ENCODE assay signal across 5 fruit fly cellular contexts in genomic region chr2L:10756049-10756448, dm6.
TF ChIP-seq lines count a peak whose summit lies in the region.

TSS of gene CG17124 (minus strand) at chr2L:10756325.

- no peak for TF ChIP-seq CTCF in whole organism, embryonic (GFP tag; optimal IDR thresholded peaks at IDR 0.05; lab: Kevin White, UChicago)

TF ChIP-seq in whole organism, adult, 20 proteins besides CTCF, POLR2A, EP300 and RAD21 (continues in another document):
- peak; percentile 75 for TF ChIP-seq CG12768 (GFP tag; optimal IDR thresholded peaks at IDR 0.05; lab: Kevin White, UChicago)
- TF ChIP-seq cic (GFP tag; optimal IDR thresholded peaks at IDR 0.05; lab: Kevin White, UChicago): peak; percentile 50
- TF ChIP-seq CG11617 (GFP tag; optimal IDR thresholded peaks at IDR 0.05; lab: Kevin White, UChicago): peak; percentile 7
- no peak for TF ChIP-seq Clk (GFP tag; optimal IDR thresholded peaks at IDR 0.05; lab: Kevin White, UChicago)
- TF ChIP-seq toe (GFP tag; optimal IDR thresholded peaks at IDR 0.05; lab: Kevin White, UChicago): no peak
- TF ChIP-seq tj (GFP tag; optimal IDR thresholded peaks at IDR 0.05; lab: Kevin White, UChicago): peak; percentile 38
- no peak for TF ChIP-seq CG5204 (GFP tag; optimal IDR thresholded peaks at IDR 0.05; lab: Kevin White, UChicago)
- TF ChIP-seq Hr96 (GFP tag; optimal IDR thresholded peaks at IDR 0.05; lab: Kevin White, UChicago): peak; percentile 38
- peak; percentile 23 for TF ChIP-seq CG7045 (GFP tag; optimal IDR thresholded peaks at IDR 0.05; lab: Kevin White, UChicago)
- peak; percentile 63 for TF ChIP-seq Mnt (GFP tag; optimal IDR thresholded peaks at IDR 0.05; lab: Kevin White, UChicago)
- no peak for TF ChIP-seq kay (GFP tag; lab: Kevin White, UChicago; ENCODE audit: borderline replicate concordance)
- TF ChIP-seq CG33017 (tag; optimal IDR thresholded peaks at IDR 0.05; lab: Kevin White, UChicago): peak; percentile 66
- no peak for TF ChIP-seq CG14711 (tag; optimal IDR thresholded peaks at IDR 0.05; lab: Kevin White, UChicago)
- TF ChIP-seq pad (GFP tag; optimal IDR thresholded peaks at IDR 0.05; lab: Kevin White, UChicago): no peak
- no peak for TF ChIP-seq ovo (GFP tag; optimal IDR thresholded peaks at IDR 0.05; lab: Kevin White, UChicago)
- peak; percentile 26 for TF ChIP-seq bab1 (GFP tag; optimal IDR thresholded peaks at IDR 0.05; lab: Kevin White, UChicago)
- no peak for TF ChIP-seq Crg-1 (GFP tag; optimal IDR thresholded peaks at IDR 0.05; lab: Kevin White, UChicago)
- no peak for TF ChIP-seq cnc (optimal IDR thresholded peaks at IDR 0.05; lab: Kevin White, UChicago)
- peak; percentile 48 for TF ChIP-seq CG7101 (tag; optimal IDR thresholded peaks at IDR 0.05; lab: Kevin White, UChicago)

TF ChIP-seq in whole organism, embryonic, 481 proteins besides CTCF, POLR2A, EP300 and RAD21 (continues in another document):
- no peak; the same call in 2 of the 3 replicates for TF ChIP-seq Optix (GFP tag; IDR thresholded peaks at IDR 0.05; lab: Robert Waterston, UW)
- no peak for TF ChIP-seq da (GFP tag; optimal IDR thresholded peaks at IDR 0.05; lab: Kevin White, UChicago)
- TF ChIP-seq D19A (tag; optimal IDR thresholded peaks at IDR 0.05; lab: Kevin White, UChicago): no peak
- no peak for TF ChIP-seq Lim3 (GFP tag; IDR thresholded peaks at IDR 0.05; lab: Robert Waterston, UW)
- no peak for TF ChIP-seq CG1832 (GFP tag; optimal IDR thresholded peaks at IDR 0.05; lab: Kevin White, UChicago)
- no peak for TF ChIP-seq Sin3A (optimal IDR thresholded peaks at IDR 0.05; lab: Kevin White, UChicago)
- peak; percentile 22 for TF ChIP-seq Asciz (GFP tag; optimal IDR thresholded peaks at IDR 0.05; lab: Kevin White, UChicago)
- TF ChIP-seq Nf-YC (tag; optimal IDR thresholded peaks at IDR 0.05; lab: Kevin White, UChicago): peak; percentile 69
- TF ChIP-seq Meics (GFP tag; optimal IDR thresholded peaks at IDR 0.05; lab: Kevin White, UChicago): peak; percentile 43
- TF ChIP-seq CG17359 (tag; optimal IDR thresholded peaks at IDR 0.05; lab: Kevin White, UChicago): peak; percentile 14
- TF ChIP-seq HLH4C (GFP tag; IDR thresholded peaks at IDR 0.05; lab: Robert Waterston, UW; ENCODE audit: partially characterized antibody): peak; percentile 41; the same call in 1 of the 3 replicates
- TF ChIP-seq zfh1 (GFP tag; IDR thresholded peaks at IDR 0.05; lab: Robert Waterston, UW): no peak
- peak; percentile 4 for TF ChIP-seq CG2120 (GFP tag; optimal IDR thresholded peaks at IDR 0.05; lab: Kevin White, UChicago)
- TF ChIP-seq NfI (GFP tag; optimal IDR thresholded peaks at IDR 0.05; lab: Kevin White, UChicago): peak; percentile 30
- peak; percentile 22 for TF ChIP-seq Mad (GFP tag; optimal IDR thresholded peaks at IDR 0.05; lab: Kevin White, UChicago)
- TF ChIP-seq chinmo (GFP tag; IDR thresholded peaks at IDR 0.05; lab: Robert Waterston, UW; ENCODE audit: partially characterized antibody): peak; percentile 84; the same call in 3 of the 4 replicates
- TF ChIP-seq Sry-β (GFP tag; optimal IDR thresholded peaks at IDR 0.05; lab: Kevin White, UChicago): no peak
- peak; percentile 13 for TF ChIP-seq run (tag; optimal IDR thresholded peaks at IDR 0.05; lab: Kevin White, UChicago)

TF ChIP-seq in whole organism, prepupa, 60 proteins besides CTCF, POLR2A, EP300 and RAD21 (continues in another document):
- no peak for TF ChIP-seq Hr39 (GFP tag; optimal IDR thresholded peaks at IDR 0.05; lab: Kevin White, UChicago)
- TF ChIP-seq Gug (GFP tag; IDR thresholded peaks at IDR 0.05; lab: Robert Waterston, UW): 0 out of 2 replicates have a peak, but pooled peaks have one; percentile 11
- no peak for TF ChIP-seq Eip93F (GFP tag; optimal IDR thresholded peaks at IDR 0.05; lab: Kevin White, UChicago)
- peak; percentile 74; the same call in 2 of the 3 replicates for TF ChIP-seq eg (GFP tag; IDR thresholded peaks at IDR 0.05; lab: Robert Waterston, UW)
- TF ChIP-seq CG6163 (GFP tag; IDR thresholded peaks at IDR 0.05; lab: Robert Waterston, UW): peak; percentile 64; the same call in 2 of the 3 replicates
- TF ChIP-seq fd85E (GFP tag; optimal IDR thresholded peaks at IDR 0.05; lab: Kevin White, UChicago): no peak
- TF ChIP-seq Ets21C (GFP tag; optimal IDR thresholded peaks at IDR 0.05; lab: Kevin White, UChicago): no peak
- TF ChIP-seq CG8119 (GFP tag; IDR thresholded peaks at IDR 0.05; lab: Robert Waterston, UW): peak; percentile 53; the same call in 2 of the 3 replicates
- TF ChIP-seq CG8632 (GFP tag; optimal IDR thresholded peaks at IDR 0.05; lab: Kevin White, UChicago): no peak
- peak; percentile 1 for TF ChIP-seq CG10669 (GFP tag; optimal IDR thresholded peaks at IDR 0.05; lab: Kevin White, UChicago)
- TF ChIP-seq CG1621 (tag; optimal IDR thresholded peaks at IDR 0.05; lab: Kevin White, UChicago): peak; percentile 87
- peak; percentile 53 for TF ChIP-seq CG9139 (GFP tag; optimal IDR thresholded peaks at IDR 0.05; lab: Kevin White, UChicago)
- TF ChIP-seq Blimp-1 (GFP tag; optimal IDR thresholded peaks at IDR 0.05; lab: Kevin White, UChicago): no peak
- no peak for TF ChIP-seq CG10631 (GFP tag; optimal IDR thresholded peaks at IDR 0.05; lab: Kevin White, UChicago)
- TF ChIP-seq esn (GFP tag; optimal IDR thresholded peaks at IDR 0.05; lab: Kevin White, UChicago): peak; percentile 37
- no peak for TF ChIP-seq CG31627 (GFP tag; optimal IDR thresholded peaks at IDR 0.05; lab: Kevin White, UChicago)
- peak; percentile 63 for TF ChIP-seq CG3919 (GFP tag; optimal IDR thresholded peaks at IDR 0.05; lab: Kevin White, UChicago)
- TF ChIP-seq lz (GFP tag; optimal IDR thresholded peaks at IDR 0.05; lab: Kevin White, UChicago): no peak
- no peak for TF ChIP-seq CG7368 (GFP tag; optimal IDR thresholded peaks at IDR 0.05; lab: Kevin White, UChicago)

TF ChIP-seq in whole organism, pupa, 21 proteins besides CTCF, POLR2A, EP300 and RAD21:
- TF ChIP-seq fd96Ca (GFP tag; IDR thresholded peaks at IDR 0.05; lab: Robert Waterston, UW) (no peak), D1 (tag; optimal IDR thresholded peaks at IDR 0.05; lab: Kevin White, UChicago) (no peak), CG32121 (GFP tag; IDR thresholded peaks at IDR 0.05; lab: Robert Waterston, UW) (peak; percentile 38; the same call in 1 of the 2 replicates), Ets98B (GFP tag; IDR thresholded peaks at IDR 0.05; lab: Robert Waterston, UW) (peak; percentile 64), Snoo (tag; optimal IDR thresholded peaks at IDR 0.05; lab: Kevin White, UChicago) (peak; percentile 33), CG13204 (GFP tag; optimal IDR thresholded peaks at IDR 0.05; lab: Kevin White, UChicago) (peak; percentile 76), CG12605 (GFP tag; IDR thresholded peaks at IDR 0.05; lab: Robert Waterston, UW) (peak; percentile 50), CG15710 (tag; optimal IDR thresholded peaks at IDR 0.05; lab: Kevin White, UChicago) (peak; percentile 20), CG14655 (GFP tag; optimal IDR thresholded peaks at IDR 0.05; lab: Kevin White, UChicago) (no peak), EcR (GFP tag; optimal IDR thresholded peaks at IDR 0.05; lab: Kevin White, UChicago) (peak; percentile 30), Pif1A (GFP tag; optimal IDR thresholded peaks at IDR 0.05; lab: Kevin White, UChicago) (no peak), CG17806 (tag; optimal IDR thresholded peaks at IDR 0.05; lab: Kevin White, UChicago) (no peak), CG10348 (GFP tag; IDR thresholded peaks at IDR 0.05; lab: Robert Waterston, UW) (no peak), CG8159 (tag; optimal IDR thresholded peaks at IDR 0.05; lab: Kevin White, UChicago) (peak; percentile 22), CG9948 (tag; optimal IDR thresholded peaks at IDR 0.05; lab: Kevin White, UChicago) (peak; percentile 2), Pif1B (GFP tag; optimal IDR thresholded peaks at IDR 0.05; lab: Kevin White, UChicago) (peak; percentile 51), gl (tag; optimal IDR thresholded peaks at IDR 0.05; lab: Kevin White, UChicago) (peak; percentile 51), rn (GFP tag; IDR thresholded peaks at IDR 0.05; lab: Robert Waterston, UW) (no peak), CG4496 (GFP tag; IDR thresholded peaks at IDR 0.05; lab: Robert Waterston, UW) (peak; percentile 83), CG8301 (tag; optimal IDR thresholded peaks at IDR 0.05; lab: Kevin White, UChicago) (no peak), CG34367 (tag; optimal IDR thresholded peaks at IDR 0.05; lab: Kevin White, UChicago) (no peak)

TF ChIP-seq in whole organism, wandering third instar larva, 38 proteins besides CTCF, POLR2A, EP300 and RAD21:
- TF ChIP-seq N (GFP tag; optimal IDR thresholded peaks at IDR 0.05; lab: Kevin White, UChicago): no peak
- TF ChIP-seq dl (GFP tag; optimal IDR thresholded peaks at IDR 0.05; lab: Kevin White, UChicago; ENCODE audit: insufficient read depth in 1 of 2, partially characterized antibody in 2 of 2): no peak
- TF ChIP-seq Sp1 (GFP tag; optimal IDR thresholded peaks at IDR 0.05; lab: Kevin White, UChicago): peak; percentile 7
- peak; percentile 55 for TF ChIP-seq Dif (GFP tag; optimal IDR thresholded peaks at IDR 0.05; lab: Kevin White, UChicago; ENCODE audit: partially characterized antibody)
- TF ChIP-seq HLH106 (tag; optimal IDR thresholded peaks at IDR 0.05; lab: Kevin White, UChicago): peak; percentile 7
- peak; percentile 15 for TF ChIP-seq h (GFP tag; optimal IDR thresholded peaks at IDR 0.05; lab: Kevin White, UChicago)
- no peak for TF ChIP-seq ey (GFP tag; optimal IDR thresholded peaks at IDR 0.05; lab: Kevin White, UChicago)
- TF ChIP-seq foxo (GFP tag; optimal IDR thresholded peaks at IDR 0.05; lab: Kevin White, UChicago): peak in 1 of 2 experiments; percentile 26
- no peak for TF ChIP-seq tai (GFP tag; optimal IDR thresholded peaks at IDR 0.05; lab: Kevin White, UChicago)
- TF ChIP-seq lola (GFP tag; optimal IDR thresholded peaks at IDR 0.05; lab: Kevin White, UChicago): no peak
- TF ChIP-seq Rel (GFP tag; optimal IDR thresholded peaks at IDR 0.05; lab: Kevin White, UChicago): no peak
- peak; percentile 22 for TF ChIP-seq Rel (tag; optimal IDR thresholded peaks at IDR 0.05; lab: Kevin White, UChicago)
- peak; percentile 48 for TF ChIP-seq rgr (GFP tag; optimal IDR thresholded peaks at IDR 0.05; lab: Kevin White, UChicago)
